Worm (Caenorhabditis elegans) whole organism, L1 larva: Measurements from ENCODE around the gene sre-49.

ENCODE experiments used
- C16A3.4 ChIP-seq: fragments of 150-350 bp; optimal IDR thresholded peaks from 2 replicates; lab custom pipeline; 2014; ENCODE audit warnings: missing biosample characterization, missing genetic modification characterization
- lin-35 ChIP-seq, 2 experiments: fragments of 150-350 bp; optimal IDR thresholded peaks; 2 replicates each; lab custom pipeline; 2014; ENCODE audit warnings: missing biosample characterization in 2 of 2, missing genetic modification characterization in 2 of 2, missing genetic modification reagents in 2 of 2
- nhr-11 ChIP-seq: fragments of 150-350 bp; optimal IDR thresholded peaks from 2 replicates; lab custom pipeline; 2014; ENCODE audit warnings: missing biosample characterization, missing genetic modification characterization
- nhr-237 ChIP-seq: fragments of 150-350 bp; optimal IDR thresholded peaks from 2 replicates; lab custom pipeline; 2014; ENCODE audit warnings: missing biosample characterization, missing genetic modification characterization

- TF ChIP-seq nhr-237 (tag; lab: Kevin White, UChicago): no peak
- no peak for TF ChIP-seq lin-35 (GFP tag; optimal IDR thresholded peaks at IDR 0.05; lab: Kevin White, UChicago)
- TF ChIP-seq nhr-11: no peak
- no peak for TF ChIP-seq C16A3.4
These were observed 14.0 kb downstream of the sre-49 start, which contains the start of gene sre-54 for ce11 chrII:12332624-12333023.
